Fruit fly (Drosophila melanogaster): ENCODE data around the gene bark.

bark gene

DNA sequence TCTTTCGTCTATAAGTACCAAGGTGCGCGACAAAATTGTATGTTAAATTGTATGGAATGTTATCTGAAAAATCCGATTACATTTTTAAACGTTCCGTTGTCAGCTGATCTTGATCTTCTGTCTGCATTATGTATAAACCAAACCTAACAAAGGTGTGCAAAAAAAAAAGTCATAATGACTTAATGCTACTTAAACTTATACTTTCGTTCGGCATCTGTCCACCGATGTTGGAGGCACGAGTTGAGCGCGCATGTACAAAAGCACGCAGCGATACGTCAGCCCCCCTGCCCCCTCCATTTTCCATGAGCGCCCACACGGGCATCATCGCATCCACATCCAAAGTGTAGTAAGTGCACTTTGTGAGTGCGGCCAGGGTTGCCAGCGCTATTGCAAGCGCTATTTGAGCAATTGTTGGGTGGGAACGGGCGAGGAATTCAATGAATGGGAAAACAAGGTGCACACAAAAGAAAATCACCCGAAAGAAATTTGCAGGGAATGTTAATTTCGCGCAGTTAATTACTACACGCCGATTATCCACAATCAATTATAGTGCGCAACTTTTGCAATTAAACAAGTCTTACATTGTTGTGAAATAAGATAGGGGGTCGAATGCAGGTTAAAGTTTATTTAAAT is 17.8 kb downstream of the bark start:
- TF ChIP-seq CrebA (GFP tag; optimal IDR thresholded peaks at IDR 0.05; ENCODE audit: borderline replicate concordance) (peak; percentile 25), rgr (GFP tag; optimal IDR thresholded peaks at IDR 0.05) (peak; percentile 79), Jra (GFP tag; optimal IDR thresholded peaks at IDR 0.05) (no peak), CG9705 (GFP tag; optimal IDR thresholded peaks at IDR 0.05) (peak; percentile 74), foxo (GFP tag; optimal IDR thresholded peaks at IDR 0.05) (peak; percentile 61 to 83), Hr83 (GFP tag; optimal IDR thresholded peaks at IDR 0.05; ENCODE audit: poor library complexity, severe bottlenecking) (no peak), Mio (GFP tag; optimal IDR thresholded peaks at IDR 0.05) (no peak), Sp1 (GFP tag; optimal IDR thresholded peaks at IDR 0.05) (peak; percentile 83), usp (GFP tag; optimal IDR thresholded peaks at IDR 0.05) (no peak), Vsx2 (GFP tag; optimal IDR thresholded peaks at IDR 0.05; ENCODE audit: partially characterized antibody) (no peak), br (GFP tag; optimal IDR thresholded peaks at IDR 0.05) (peak; percentile 81), Rel (GFP tag; optimal IDR thresholded peaks at IDR 0.05) (no peak), Rel (tag; optimal IDR thresholded peaks at IDR 0.05) (peak; percentile 27), HLH106 (tag; optimal IDR thresholded peaks at IDR 0.05) (peak; percentile 88), N (GFP tag; optimal IDR thresholded peaks at IDR 0.05) (no peak), Hnf4 (GFP tag; optimal IDR thresholded peaks at IDR 0.05) (peak; percentile 55), ey (GFP tag; optimal IDR thresholded peaks at IDR 0.05) (peak; percentile 83), fru (GFP tag; optimal IDR thresholded peaks at IDR 0.05) (peak; percentile 91), woc (GFP tag; optimal IDR thresholded peaks at IDR 0.05) (peak; percentile 44), tai (GFP tag; optimal IDR thresholded peaks at IDR 0.05) (peak; percentile 33), GATAd (GFP tag; optimal IDR thresholded peaks at IDR 0.05) (no peak), Dfd (GFP tag; optimal IDR thresholded peaks at IDR 0.05) (no peak), sv (GFP tag; optimal IDR thresholded peaks at IDR 0.05) (peak; percentile 93), h (GFP tag; optimal IDR thresholded peaks at IDR 0.05) (peak; percentile 90), dmrt93B (GFP tag; optimal IDR thresholded peaks at IDR 0.05) (peak; percentile 70), pan (optimal IDR thresholded peaks at IDR 0.05) (no peak), dl (GFP tag; optimal IDR thresholded peaks at IDR 0.05; ENCODE audit: insufficient read depth in 1 of 2, partially characterized antibody in 2 of 2) (no peak), psq (GFP tag; optimal IDR thresholded peaks at IDR 0.05) (peak; percentile 67), sage (GFP tag; optimal IDR thresholded peaks at IDR 0.05) (peak; percentile 61), OdsH (GFP tag; optimal IDR thresholded peaks at IDR 0.05) (peak; percentile 66), CG32264 (GFP tag; optimal IDR thresholded peaks at IDR 0.05) (peak; percentile 73), Abd-B (GFP tag; optimal IDR thresholded peaks at IDR 0.05) (no peak), jim (GFP tag; optimal IDR thresholded peaks at IDR 0.05) (no peak), Hr78 (GFP tag; optimal IDR thresholded peaks at IDR 0.05) (no peak)

DNA sequence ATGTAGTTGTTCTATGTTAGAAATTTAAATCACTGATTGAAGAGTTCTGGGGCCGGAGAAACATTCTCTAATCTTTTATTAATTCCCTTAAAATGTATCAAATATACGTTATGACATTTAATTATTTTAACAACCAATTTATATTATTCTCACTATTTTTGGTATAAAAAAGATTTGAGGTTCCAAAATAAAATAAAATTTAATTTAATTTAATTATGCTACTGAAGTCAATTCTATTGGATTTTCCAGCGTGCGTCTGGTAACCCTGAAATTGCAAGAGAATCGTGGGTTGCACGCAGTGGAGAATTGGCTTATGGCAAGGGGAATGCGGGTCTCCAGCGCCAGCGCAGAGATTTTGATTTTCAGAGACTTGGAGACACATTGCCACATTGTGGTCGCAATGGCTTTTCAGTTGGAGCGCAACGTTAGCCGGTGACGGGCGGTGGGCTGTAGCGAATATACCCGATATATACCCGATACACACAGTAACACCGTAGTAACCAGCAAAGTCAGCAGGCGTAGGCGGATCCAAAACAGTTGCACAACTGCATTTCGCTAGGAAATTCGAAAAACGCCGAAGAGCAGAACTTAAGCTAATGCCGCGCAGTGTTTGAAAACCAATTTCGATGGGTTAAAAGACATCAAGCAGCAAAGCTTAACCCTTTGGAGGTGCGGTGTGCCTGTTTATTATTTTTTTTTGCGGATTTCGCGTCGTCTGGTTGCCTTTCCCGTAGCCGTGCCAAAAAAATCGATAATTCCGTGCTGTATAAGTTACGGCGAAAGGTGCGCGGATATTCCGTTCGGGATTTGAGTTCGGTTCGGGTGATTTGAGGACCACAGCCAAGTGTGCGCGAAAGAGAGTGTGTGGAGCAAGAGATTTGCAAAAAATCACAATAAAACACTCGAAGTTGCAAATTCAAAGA is 18.6 kb downstream of the bark start:
- TF ChIP-seq HLH106 (tag; optimal IDR thresholded peaks at IDR 0.05) (peak; percentile 22), foxo (GFP tag; optimal IDR thresholded peaks at IDR 0.05) (no peak), fru (GFP tag; optimal IDR thresholded peaks at IDR 0.05) (peak; percentile 47)

DNA sequence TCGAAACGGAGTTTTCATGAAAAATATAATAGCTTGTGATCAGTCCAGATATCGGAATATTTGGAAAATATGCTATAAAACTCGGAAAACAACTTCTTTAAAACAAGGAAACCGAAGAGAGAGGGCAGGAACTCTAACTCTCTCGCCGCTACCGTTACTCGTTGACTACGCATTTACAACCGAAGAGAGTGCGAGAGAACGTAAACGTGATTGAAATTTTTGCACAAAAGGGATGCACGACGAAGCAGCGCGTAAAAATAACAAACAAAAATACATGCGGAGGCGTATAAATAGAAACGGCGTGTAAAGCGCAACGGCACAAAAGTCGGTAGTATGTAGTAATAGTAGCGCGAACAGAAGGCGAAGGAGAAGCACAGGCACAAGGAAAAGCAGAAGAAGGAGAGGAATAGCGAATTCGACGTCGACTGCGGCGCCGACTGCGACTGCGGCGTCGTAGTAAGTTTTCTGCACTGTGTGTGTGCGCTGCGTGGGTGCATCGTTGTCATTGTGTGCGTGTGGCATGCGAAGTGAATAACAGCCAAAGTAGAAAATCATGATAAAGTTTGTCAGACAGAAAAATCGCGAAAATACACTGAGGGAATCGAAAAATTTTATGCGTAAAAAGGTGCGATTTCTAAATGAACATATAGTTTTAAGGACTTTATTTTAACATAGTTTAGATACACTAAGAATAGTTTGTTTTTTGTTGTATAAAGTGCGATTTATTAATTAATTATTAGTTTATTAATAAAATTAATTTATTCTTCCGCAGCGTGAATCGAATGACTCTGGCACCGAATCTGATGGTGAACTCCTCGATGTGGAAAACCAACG is 19.4 kb downstream of the bark start:
- TF ChIP-seq Hr78 (GFP tag; optimal IDR thresholded peaks at IDR 0.05), result no peak
- no peak for TF ChIP-seq dl (GFP tag; optimal IDR thresholded peaks at IDR 0.05; ENCODE audit: insufficient read depth in 1 of 2, partially characterized antibody in 2 of 2)
- TF ChIP-seq foxo (GFP tag; optimal IDR thresholded peaks at IDR 0.05), result peak in 1 of 2 experiments; percentile 15
- no peak for TF ChIP-seq OdsH (GFP tag; optimal IDR thresholded peaks at IDR 0.05)
- no peak for TF ChIP-seq CG32264 (GFP tag; optimal IDR thresholded peaks at IDR 0.05)
- no peak for TF ChIP-seq dmrt93B (GFP tag; optimal IDR thresholded peaks at IDR 0.05)
- TF ChIP-seq Sp1 (GFP tag; optimal IDR thresholded peaks at IDR 0.05), result no peak
- TF ChIP-seq h (GFP tag; optimal IDR thresholded peaks at IDR 0.05), result no peak
- no peak for TF ChIP-seq GATAd (GFP tag; optimal IDR thresholded peaks at IDR 0.05)
- no peak for TF ChIP-seq tai (GFP tag; optimal IDR thresholded peaks at IDR 0.05)
- no peak for TF ChIP-seq CG9705 (GFP tag; optimal IDR thresholded peaks at IDR 0.05)
- peak; percentile 87 for TF ChIP-seq psq (GFP tag; optimal IDR thresholded peaks at IDR 0.05)
- TF ChIP-seq Mio (GFP tag; optimal IDR thresholded peaks at IDR 0.05), result no peak
- no peak for TF ChIP-seq Dfd (GFP tag; optimal IDR thresholded peaks at IDR 0.05)
- TF ChIP-seq lola (GFP tag; optimal IDR thresholded peaks at IDR 0.05), result no peak
- no peak for TF ChIP-seq pan (optimal IDR thresholded peaks at IDR 0.05)
- TF ChIP-seq br (GFP tag; optimal IDR thresholded peaks at IDR 0.05), result no peak
- TF ChIP-seq Vsx2 (GFP tag; optimal IDR thresholded peaks at IDR 0.05; ENCODE audit: partially characterized antibody), result no peak
- TF ChIP-seq Myc (optimal IDR thresholded peaks at IDR 0.05), result no peak
- TF ChIP-seq brk (GFP tag; optimal IDR thresholded peaks at IDR 0.05), result no peak
- peak; percentile 65 for TF ChIP-seq fru (GFP tag; optimal IDR thresholded peaks at IDR 0.05)

Measured in whole organism, wandering third instar larva.